Worm (Caenorhabditis elegans) whole organism, L2 larva: Measurements from ENCODE around the gene F21A3.4.

Experiments
- F13H6.1 ChIP-seq: sonication (generic microtip); optimal IDR thresholded peaks from 2 replicates; lab custom pipeline; 2016; ENCODE audit warnings: missing genetic modification characterization, missing compliant biosample characterization
- R02D3.7 ChIP-seq: fragments of 150-350 bp; optimal IDR thresholded peaks from 2 replicates; lab custom pipeline; 2014; ENCODE audit warnings: missing biosample characterization, missing genetic modification characterization
- ceh-16 ChIP-seq: fragments of 150-350 bp; optimal IDR thresholded peaks from 2 replicates; lab custom pipeline; 2014; ENCODE audit warnings: missing biosample characterization, missing genetic modification characterization
- egl-27 ChIP-seq: sonication (generic microtip); optimal IDR thresholded peaks from 3 replicates; lab custom pipeline; 2017; ENCODE audit warnings: missing biosample characterization, missing genetic modification reagents, missing genetic modification characterization
- lin-11 ChIP-seq: fragments of 150-350 bp; sonication (generic microtip); optimal IDR thresholded peaks from 2 replicates; lab custom pipeline; 2014; ENCODE audit warnings: missing biosample characterization, missing genetic modification characterization, inconsistent platforms, mixed read lengths
- lin-39 ChIP-seq: fragments of 150-350 bp; optimal IDR thresholded peaks from 2 replicates; lab custom pipeline; 2014; ENCODE audit warnings: missing biosample characterization, missing genetic modification reagents, missing genetic modification characterization
- lsy-2 ChIP-seq, 2 experiments: fragments of 150-350 bp in 1 of 2; sonication (generic microtip) in 1 of 2; optimal IDR thresholded peaks; 2 replicates each; lab custom pipeline; 2014 to 2017; ENCODE audit warnings: missing biosample characterization in 2 of 2, missing genetic modification characterization in 2 of 2
- nhr-10 ChIP-seq: sonication (generic microtip); optimal IDR thresholded peaks from 2 replicates; lab custom pipeline; 2017; ENCODE audit warnings: missing biosample characterization, missing genetic modification characterization
- nhr-11 ChIP-seq: fragments of 150-350 bp; optimal IDR thresholded peaks from 2 replicates; lab custom pipeline; 2014; ENCODE audit warnings: missing biosample characterization, missing genetic modification characterization
- nhr-12 ChIP-seq: fragments of 150-350 bp; optimal IDR thresholded peaks from 2 replicates; lab custom pipeline; 2014; ENCODE audit warnings: missing biosample characterization, missing genetic modification characterization
- sem-4 ChIP-seq: fragments of 150-350 bp; optimal IDR thresholded peaks from 2 replicates; lab custom pipeline; 2014; ENCODE audit warnings: missing biosample characterization, missing genetic modification reagents, missing genetic modification characterization
- sma-9 ChIP-seq, 2 experiments: fragments of 150-350 bp in 1 of 2; sonication (generic microtip) in 1 of 2; optimal IDR thresholded peaks; 2 replicates each; lab custom pipeline; 2014 to 2016; ENCODE audit warnings: missing genetic modification characterization in 2 of 2, mild to moderate bottlenecking in 1 of 2, missing biosample characterization in 1 of 2, missing compliant biosample characterization in 1 of 2, missing genetic modification reagents in 1 of 2, moderate library complexity in 1 of 2
- snpc-4 ChIP-seq: fragments of 150-350 bp; optimal IDR thresholded peaks from 2 replicates; lab custom pipeline; 2014; ENCODE audit warnings: missing biosample characterization, missing genetic modification characterization
- ztf-4 ChIP-seq: fragments of 150-350 bp; optimal IDR thresholded peaks from 2 replicates; lab custom pipeline; 2014; ENCODE audit warnings: missing biosample characterization, missing genetic modification characterization

DNA sequence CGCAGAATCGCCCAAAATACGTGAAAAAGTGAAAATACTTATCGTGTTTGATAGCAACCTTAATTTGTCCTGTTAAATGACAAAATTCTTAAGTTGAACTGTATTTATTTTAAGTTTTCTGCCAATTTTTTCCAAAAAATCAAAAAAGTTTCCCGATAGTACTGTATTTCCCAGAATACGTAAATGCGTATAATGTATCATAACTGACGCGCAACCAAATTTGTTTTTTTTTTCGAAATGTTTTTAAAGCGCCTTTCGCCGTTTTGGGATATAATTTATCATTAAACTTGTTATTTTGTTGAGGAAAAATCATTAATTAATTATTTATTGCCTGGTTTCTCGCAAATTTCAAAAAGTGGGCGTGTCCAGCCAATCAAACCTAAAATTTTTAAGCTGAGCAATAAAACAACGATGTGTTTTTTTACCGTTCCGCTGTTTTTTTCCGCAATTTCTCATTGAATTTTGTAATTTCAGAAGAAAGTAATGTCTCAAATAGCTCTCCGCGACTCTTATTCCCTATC lies 34.6 kb downstream of the F21A3.4 start, which contains the start of gene fbxa-95:
- TF ChIP-seq sem-4 (tag; lab: Kevin White, UChicago) = no peak
- TF ChIP-seq ceh-16 (tag; lab: Kevin White, UChicago) = no peak
- no peak for TF ChIP-seq snpc-4 (tag; lab: Kevin White, UChicago)
- no peak for TF ChIP-seq R02D3.7 (tag; lab: Kevin White, UChicago)
- no peak for TF ChIP-seq lin-11 (tag; lab: Kevin White, UChicago)
- no peak for TF ChIP-seq egl-27 (tag; lab: Kevin White, UChicago)
- no peak for TF ChIP-seq nhr-10 (tag; lab: Kevin White, UChicago)
- TF ChIP-seq F13H6.1 (tag; lab: Kevin White, UChicago) = no peak
- TF ChIP-seq nhr-11 (tag; lab: Kevin White, UChicago) = no peak
- no peak for TF ChIP-seq sma-9 (GFP tag; optimal IDR thresholded peaks at IDR 0.05; lab: Kevin White, UChicago)
- TF ChIP-seq sma-9 (tag; optimal IDR thresholded peaks at IDR 0.05; lab: Kevin White, UChicago) = no peak
- TF ChIP-seq lsy-2 (tag; optimal IDR thresholded peaks at IDR 0.05; lab: Kevin White, UChicago) = no peak
- no peak for TF ChIP-seq ztf-4 (tag; lab: Kevin White, UChicago)
- TF ChIP-seq nhr-12 (tag; lab: Kevin White, UChicago) = no peak
- no peak for TF ChIP-seq lin-39 (tag; lab: Kevin White, UChicago)
